Worm (Caenorhabditis elegans): ENCODE results near the gene K08D8.5.

ce11 chrIV:12906529-12906928, 5.4 kb downstream of the K08D8.5 start, which contains the start of gene K08D8.3:
- TF ChIP-seq nhr-11 (tag; optimal IDR thresholded peaks at IDR 0.05), result no peak
- no peak for TF ChIP-seq zag-1 (tag; optimal IDR thresholded peaks at IDR 0.05)
- no peak for TF ChIP-seq ceh-82 (tag; optimal IDR thresholded peaks at IDR 0.05)
- no peak for TF ChIP-seq unc-62 (GFP tag; optimal IDR thresholded peaks at IDR 0.05)
- TF ChIP-seq jun-1 (tag; optimal IDR thresholded peaks at IDR 0.05), result no peak

Data from whole organism, L3 larva.